Worm (Caenorhabditis elegans) whole organism, late embryonic: ENCODE measurements around the gene C47E12.10.
A peak's percentile ranks its signal among the peaks of the same experiment; 100 is the strongest.

Experiments used
- C08G9.2 ChIP-seq: sonication (generic microtip); optimal IDR thresholded peaks from 2 replicates; lab custom pipeline; 2016; ENCODE audit warnings: mild to moderate bottlenecking, missing genetic modification characterization, moderate library complexity, missing compliant biosample characterization
- F13H6.1 ChIP-seq: sonication (generic microtip); optimal IDR thresholded peaks from 2 replicates; lab custom pipeline; 2016; ENCODE audit warnings: missing genetic modification characterization, missing compliant biosample characterization
- K02D7.2 ChIP-seq: sonication (generic microtip); optimal IDR thresholded peaks from 2 replicates; lab custom pipeline; 2017; ENCODE audit warnings: mild to moderate bottlenecking, missing genetic modification characterization, missing compliant biosample characterization
- K09A11.1 ChIP-seq: sonication (generic microtip); optimal IDR thresholded peaks from 2 replicates; lab custom pipeline; 2017; ENCODE audit warnings: antibody characterized with exemption, mild to moderate bottlenecking, missing genetic modification characterization, missing compliant biosample characterization; ENCODE audit not compliant: insufficient read depth
- T23F11.4 ChIP-seq: fragments of 200-800 bp; sonication (Bioruptor generic); optimal IDR thresholded peaks from 2 replicates; lab custom pipeline; 2018; ENCODE audit warnings: mild to moderate bottlenecking, missing genetic modification characterization, missing compliant biosample characterization
- ama-1 ChIP-seq: fragments of 150-350 bp; optimal IDR thresholded peaks from 2 replicates; lab custom pipeline; 2014
- ceh-18 ChIP-seq: sonication (generic microtip); optimal IDR thresholded peaks from 2 replicates; lab custom pipeline; 2016; ENCODE audit warnings: missing genetic modification characterization, missing compliant biosample characterization
- ceh-19 ChIP-seq: fragments of 200-800 bp; sonication (Bioruptor generic); optimal IDR thresholded peaks from 2 replicates; lab custom pipeline; 2018; ENCODE audit warnings: mild to moderate bottlenecking, missing genetic modification characterization, missing compliant biosample characterization
- ceh-2 ChIP-seq: sonication (generic microtip); optimal IDR thresholded peaks from 2 replicates; lab custom pipeline; 2016; ENCODE audit warnings: missing genotype, missing genetic modification characterization, missing compliant biosample characterization
- ceh-22 ChIP-seq: sonication (generic microtip); optimal IDR thresholded peaks from 2 replicates; lab custom pipeline; 2017; ENCODE audit warnings: missing biosample characterization, missing genetic modification characterization
- ceh-24 ChIP-seq: sonication (generic microtip); optimal IDR thresholded peaks from 2 replicates; lab custom pipeline; 2016; ENCODE audit warnings: mild to moderate bottlenecking, missing genetic modification characterization, missing compliant biosample characterization
- ceh-30 ChIP-seq: fragments of 150-350 bp; optimal IDR thresholded peaks from 2 replicates; lab custom pipeline; 2014; ENCODE audit warnings: missing biosample characterization, missing genetic modification characterization
- ceh-31 ChIP-seq: sonication (generic microtip); optimal IDR thresholded peaks from 2 replicates; lab custom pipeline; 2016; ENCODE audit warnings: missing genetic modification characterization, missing compliant biosample characterization
- ceh-45 ChIP-seq: fragments of 200-800 bp; sonication (Bioruptor generic); IDR thresholded peaks from 2 replicates; pipeline ENCODE4 v1.3.6; 2022; ENCODE audit warnings: missing genetic modification reagents, missing genetic modification characterization, missing compliant biosample characterization
- ceh-9 ChIP-seq: sonication (generic microtip); optimal IDR thresholded peaks from 2 replicates; lab custom pipeline; 2016; ENCODE audit warnings: mild to moderate bottlenecking, missing genetic modification characterization, inconsistent platforms, missing compliant biosample characterization
- che-1 ChIP-seq: sonication (generic microtip); optimal IDR thresholded peaks from 2 replicates; lab custom pipeline; 2016; ENCODE audit warnings: mild to moderate bottlenecking, missing genetic modification characterization, missing compliant biosample characterization
- elt-2 ChIP-seq: sonication (generic microtip); optimal IDR thresholded peaks from 2 replicates; lab custom pipeline; 2016; ENCODE audit warnings: missing genetic modification reagents, missing genetic modification characterization, missing compliant biosample characterization
- fkh-10 ChIP-seq: fragments of 150-350 bp; optimal IDR thresholded peaks from 2 replicates; lab custom pipeline; 2014; ENCODE audit warnings: missing biosample characterization, missing genetic modification reagents, missing genetic modification characterization
- fkh-6 ChIP-seq: sonication (generic microtip); optimal IDR thresholded peaks from 2 replicates; lab custom pipeline; 2016; ENCODE audit warnings: missing genetic modification characterization, missing compliant biosample characterization
- hlh-13 ChIP-seq: fragments of 200-800 bp; sonication (Bioruptor generic); optimal IDR thresholded peaks from 2 replicates; lab custom pipeline; 2018; ENCODE audit warnings: mild to moderate bottlenecking, missing genetic modification characterization, missing compliant biosample characterization
- hlh-15 ChIP-seq: sonication (generic microtip); optimal IDR thresholded peaks from 2 replicates; lab custom pipeline; 2016; ENCODE audit warnings: missing genetic modification characterization, missing compliant biosample characterization
- lin-11 ChIP-seq: fragments of 200-800 bp; sonication (Bioruptor generic); optimal IDR thresholded peaks from 2 replicates; lab custom pipeline; 2018; ENCODE audit warnings: mild to moderate bottlenecking, missing genetic modification characterization, missing compliant biosample characterization
- madf-2 ChIP-seq: sonication (generic microtip); optimal IDR thresholded peaks from 2 replicates; lab custom pipeline; 2017; ENCODE audit warnings: missing genetic modification characterization, missing compliant biosample characterization
- nhr-11 ChIP-seq: fragments of 150-350 bp; optimal IDR thresholded peaks from 2 replicates; lab custom pipeline; 2014; ENCODE audit warnings: missing biosample characterization, missing genetic modification characterization
- nhr-232 ChIP-seq: sonication (generic microtip); optimal IDR thresholded peaks from 2 replicates; lab custom pipeline; 2016; ENCODE audit warnings: missing genetic modification characterization, missing compliant biosample characterization
- npax-4 ChIP-seq: sonication (generic microtip); optimal IDR thresholded peaks from 2 replicates; lab custom pipeline; 2016; ENCODE audit warnings: missing genetic modification characterization, missing compliant biosample characterization
- odd-2 ChIP-seq: sonication (generic microtip); optimal IDR thresholded peaks from 2 replicates; lab custom pipeline; 2017; ENCODE audit warnings: antibody characterized with exemption, mild to moderate bottlenecking, missing genetic modification characterization, missing compliant biosample characterization
- pat-9 ChIP-seq: fragments of 200-800 bp; sonication (Bioruptor generic); optimal IDR thresholded peaks from 2 replicates; lab custom pipeline; 2018; ENCODE audit warnings: mild to moderate bottlenecking, missing genetic modification characterization, moderate library complexity, missing compliant biosample characterization
- pha-2 ChIP-seq: sonication (generic microtip); optimal IDR thresholded peaks from 2 replicates; lab custom pipeline; 2017; ENCODE audit warnings: mild to moderate bottlenecking, missing genetic modification characterization, missing compliant biosample characterization
- pha-4 ChIP-seq: fragments of 150-350 bp; optimal IDR thresholded peaks from 2 replicates; lab custom pipeline; 2018; ENCODE audit warnings: missing biosample characterization, missing genetic modification reagents, missing genetic modification characterization
- pros-1 ChIP-seq: fragments of 150-350 bp; optimal IDR thresholded peaks from 2 replicates; lab custom pipeline; 2014; ENCODE audit warnings: missing biosample characterization, missing genetic modification reagents, missing genetic modification characterization
- rnt-1 ChIP-seq: sonication (generic microtip); optimal IDR thresholded peaks from 2 replicates; lab custom pipeline; 2016; ENCODE audit warnings: missing genetic modification characterization, missing compliant biosample characterization
- sdc-2 ChIP-seq: sonication (generic microtip); optimal IDR thresholded peaks from 2 replicates; lab custom pipeline; 2016; ENCODE audit warnings: missing genotype, missing genetic modification characterization, missing compliant biosample characterization
- sox-4 ChIP-seq: sonication (generic microtip); optimal IDR thresholded peaks from 2 replicates; lab custom pipeline; 2017; ENCODE audit warnings: mild to moderate bottlenecking, missing genetic modification characterization, inconsistent platforms, missing compliant biosample characterization
- tbx-2 ChIP-seq: sonication (generic microtip); optimal IDR thresholded peaks from 2 replicates; lab custom pipeline; 2016; ENCODE audit warnings: missing genetic modification characterization, missing compliant biosample characterization
- unc-42 ChIP-seq: sonication (generic microtip); optimal IDR thresholded peaks from 2 replicates; lab custom pipeline; 2016; ENCODE audit warnings: missing genotype, missing genetic modification characterization, missing compliant biosample characterization
- unc-86 ChIP-seq: sonication (generic microtip); optimal IDR thresholded peaks from 2 replicates; lab custom pipeline; 2016; ENCODE audit warnings: missing genetic modification characterization, missing compliant biosample characterization

Gene C47E12.10

DNA sequence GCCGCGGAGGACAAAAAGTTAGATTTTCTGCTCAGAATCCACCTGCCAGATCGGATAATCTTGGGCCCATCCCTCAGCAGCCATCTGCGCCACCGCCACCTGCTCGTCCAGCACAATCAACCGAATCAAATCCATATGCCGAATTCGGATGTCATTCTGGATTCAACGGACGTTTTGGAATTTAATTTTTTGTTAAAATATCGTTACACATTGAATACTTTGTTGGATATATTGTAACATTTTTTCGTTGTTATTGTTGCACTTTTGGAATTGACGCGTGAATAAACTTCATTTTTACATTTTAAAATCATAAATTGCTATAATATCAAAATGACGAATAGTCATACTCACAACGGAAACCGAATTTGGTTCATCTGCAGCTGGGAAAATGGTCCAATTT, 39.0 kb upstream of the C47E12.10 start, which contains the start of gene spe-29:
TSS of gene spe-29 (plus strand) at position 301 of the 400 bp plus-strand sequence.
- TF ChIP-seq ceh-22 (tag; lab: Kevin White, UChicago) (no peak), T23F11.4 (no peak), ceh-19 (GFP tag; lab: Kevin White, UChicago) (no peak), rnt-1 (no peak), hlh-13 (GFP tag; lab: Kevin White, UChicago) (no peak), npax-4 (tag; lab: Kevin White, UChicago) (no peak), nhr-11 (tag; lab: Kevin White, UChicago) (no peak), hlh-15 (tag; lab: Kevin White, UChicago) (no peak), F13H6.1 (tag; lab: Kevin White, UChicago) (no peak), fkh-10 (GFP tag; lab: Kevin White, UChicago) (no peak), ama-1 (lab: Kevin White, UChicago) (no peak), pros-1 (tag; lab: Kevin White, UChicago) (no peak), elt-2 (no peak), K02D7.2 (no peak), nhr-232 (no peak), ceh-31 (tag; lab: Kevin White, UChicago) (no peak), ceh-30 (tag; lab: Kevin White, UChicago) (no peak)

ce11 chrIV:9943214-9943613, 29.4 kb upstream of the C47E12.10 start:
- TF ChIP-seq ceh-9 (tag; lab: Kevin White, UChicago): no peak
- no peak for TF ChIP-seq odd-2 (tag; lab: Kevin White, UChicago)
- TF ChIP-seq che-1 (tag; lab: Kevin White, UChicago): no peak
- no peak for TF ChIP-seq C08G9.2 (tag; lab: Kevin White, UChicago)
- no peak for TF ChIP-seq sox-4
- no peak for TF ChIP-seq pha-2 (tag; lab: Kevin White, UChicago)
- TF ChIP-seq npax-4 (tag; lab: Kevin White, UChicago): no peak
- TF ChIP-seq unc-42 (tag; lab: Kevin White, UChicago): no peak

- TF ChIP-seq ceh-19 (GFP tag; lab: Kevin White, UChicago): no peak
- no peak for TF ChIP-seq F13H6.1 (tag; lab: Kevin White, UChicago)
- TF ChIP-seq T23F11.4: no peak
- TF ChIP-seq tbx-2 (tag; lab: Kevin White, UChicago): no peak
- TF ChIP-seq unc-42 (tag; lab: Kevin White, UChicago): no peak
- TF ChIP-seq fkh-6 (tag; lab: Kevin White, UChicago): no peak
- no peak for TF ChIP-seq unc-86
- TF ChIP-seq ceh-30 (tag; lab: Kevin White, UChicago): no peak
- TF ChIP-seq pha-4: no peak
- no peak for TF ChIP-seq lin-11 (tag; lab: Kevin White, UChicago)
- no peak for TF ChIP-seq sdc-2 (tag; lab: Kevin White, UChicago)
- TF ChIP-seq K02D7.2: no peak
- no peak for TF ChIP-seq ceh-9 (tag; lab: Kevin White, UChicago)
- no peak for TF ChIP-seq sox-4
- TF ChIP-seq pat-9 (tag; lab: Kevin White, UChicago): no peak
- TF ChIP-seq hlh-15 (tag; lab: Kevin White, UChicago): no peak
- TF ChIP-seq ceh-24 (tag; lab: Kevin White, UChicago): no peak
- no peak for TF ChIP-seq ceh-2
These were observed 28.3 kb upstream of the C47E12.10 start for ce11 chrIV:9944279-9944678.

ce11 chrIV:9948035-9948434, 24.6 kb upstream of the C47E12.10 start:
- TF ChIP-seq madf-2 (tag; lab: Kevin White, UChicago) (no peak), ceh-18 (peak; percentile 40)

DNA sequence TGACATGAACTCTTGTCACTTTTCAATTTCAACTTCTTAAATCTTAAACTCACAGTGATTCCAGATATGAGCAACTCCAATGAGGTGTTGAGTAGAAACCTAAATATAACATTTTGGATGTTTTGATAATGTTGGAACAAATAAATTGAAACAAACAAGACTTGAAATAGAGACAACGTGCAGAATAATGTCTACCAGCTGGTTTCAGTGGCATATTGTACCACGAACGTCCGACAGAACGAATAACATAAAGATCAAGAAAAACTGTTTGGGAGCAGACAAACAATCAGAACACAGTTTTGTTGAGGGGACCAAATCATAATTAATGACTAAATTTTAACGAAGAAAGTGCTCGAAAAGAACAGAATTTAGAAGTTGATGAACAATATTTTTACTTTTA, 19.3 kb upstream of the C47E12.10 start, which contains the start of gene gon-1:
TSS of gene gon-1 (minus strand) at position 101 of the 400 bp plus-strand sequence.
- TF ChIP-seq K09A11.1 (tag; lab: Kevin White, UChicago) (no peak), ceh-45 (no peak)
